Fruit fly (Drosophila melanogaster) whole organism, embryonic: Measurements from ENCODE around the gene Nepl21.
A peak's percentile ranks its signal among the peaks of the same experiment; 100 is the strongest.

Source experiments
- Aef1 ChIP-seq: fragments of 200-800 bp; sonication (Bioruptor generic); IDR thresholded peaks from 3 replicates; pipeline ENCODE4 v1.3.6; 2022; ENCODE audit warnings: missing biosample characterization, missing genetic modification characterization
- Atf-2 ChIP-seq: fragments of 200-800 bp; sonication (Bioruptor generic); optimal IDR thresholded peaks from 2 replicates; lab custom pipeline; 2016; ENCODE audit warnings: missing biosample characterization, missing genetic modification characterization
- Bteb2 ChIP-seq: fragments of 200-800 bp; sonication (Bioruptor generic); optimal IDR thresholded peaks from 2 replicates; lab custom pipeline; 2016; ENCODE audit warnings: missing biosample characterization, missing genetic modification characterization
- C15 ChIP-seq: fragments of 200-800 bp; sonication (Bioruptor generic); IDR thresholded peaks from 3 replicates; pipeline ENCODE4 v1.3.6; 2022; ENCODE audit warnings: missing biosample characterization, missing genetic modification characterization
- CG10209 ChIP-seq: fragments of 200-800 bp; sonication (Bioruptor generic); optimal IDR thresholded peaks from 3 replicates; lab custom pipeline; 2017; ENCODE audit warnings: missing biosample characterization, mild to moderate bottlenecking, missing genetic modification characterization, missing genetic modification reagents
- CG10274 ChIP-seq: fragments of 200-800 bp; sonication (Bioruptor generic); optimal IDR thresholded peaks from 3 replicates; lab custom pipeline; 2017; ENCODE audit warnings: missing biosample characterization, mild to moderate bottlenecking, missing genetic modification characterization
- CG10366 ChIP-seq: fragments of 200-800 bp; sonication (Bioruptor generic); IDR thresholded peaks from 2 replicates; pipeline ENCODE4 v1.3.6; 2022; ENCODE audit warnings: missing biosample characterization, missing genetic modification characterization
- CG11456 ChIP-seq: fragments of 200-800 bp; sonication (Bioruptor generic); IDR thresholded peaks from 3 replicates; pipeline ENCODE4 v1.3.6; 2022; ENCODE audit warnings: missing biosample characterization, missing genetic modification characterization
- CG12104 ChIP-seq: fragments of 200-800 bp; sonication (Bioruptor generic); optimal IDR thresholded peaks from 3 replicates; lab custom pipeline; 2016; ENCODE audit warnings: missing biosample characterization, missing genetic modification characterization
- CG12659 ChIP-seq: fragments of 200-800 bp; sonication (Bioruptor generic); optimal IDR thresholded peaks from 3 replicates; lab custom pipeline; 2017; ENCODE audit warnings: mild to moderate bottlenecking, missing biosample characterization, missing genetic modification reagents, missing genetic modification characterization
- CG12744 ChIP-seq: fragments of 200-800 bp; sonication (Bioruptor generic); optimal IDR thresholded peaks from 2 replicates; lab custom pipeline; 2016; ENCODE audit warnings: missing biosample characterization, missing genetic modification characterization
- CG14667 ChIP-seq: fragments of 200-800 bp; sonication (Bioruptor generic); IDR thresholded peaks from 2 replicates; pipeline ENCODE4 v1.3.6; 2022; ENCODE audit warnings: missing biosample characterization, missing genetic modification characterization
- CG17385 ChIP-seq: fragments of 200-800 bp; sonication (Bioruptor generic); optimal IDR thresholded peaks from 3 replicates; lab custom pipeline; 2018; ENCODE audit warnings: missing biosample characterization, mild to moderate bottlenecking, missing genetic modification characterization
- CG2678 ChIP-seq: fragments of 200-800 bp; sonication (Bioruptor generic); optimal IDR thresholded peaks from 3 replicates; lab custom pipeline; 2019; ENCODE audit warnings: missing biosample characterization, mild to moderate bottlenecking, missing genetic modification characterization, moderate library complexity
- CG3065 ChIP-seq: fragments of 200-800 bp; sonication (Bioruptor generic); optimal IDR thresholded peaks from 2 replicates; lab custom pipeline; 2016; ENCODE audit warnings: missing biosample characterization, missing genetic modification characterization
- CG31224 ChIP-seq: fragments of 200-800 bp; sonication (Bioruptor generic); IDR thresholded peaks from 2 replicates; pipeline ENCODE4 v1.3.6; 2022; ENCODE audit warnings: missing biosample characterization, missing genetic modification characterization
- CG3726 ChIP-seq: fragments of 200-800 bp; sonication (Bioruptor generic); IDR thresholded peaks from 3 replicates; pipeline ENCODE4, ENCODE4 v1.3.6; 2022; ENCODE audit warnings: missing biosample characterization, missing genetic modification characterization
- CG42726 ChIP-seq: fragments of 200-800 bp; sonication (Bioruptor generic); IDR thresholded peaks from 2 replicates; pipeline ENCODE4 v1.3.6; 2022; ENCODE audit warnings: missing biosample characterization, missing genetic modification characterization; ENCODE audit not compliant: partially characterized antibody
- CG4328 ChIP-seq: fragments of 200-800 bp; sonication (Bioruptor generic); optimal IDR thresholded peaks from 3 replicates; lab custom pipeline; 2017; ENCODE audit warnings: missing biosample characterization, missing genetic modification reagents, missing genetic modification characterization
- CG9609 ChIP-seq: fragments of 200-800 bp; sonication (Bioruptor generic); optimal IDR thresholded peaks from 3 replicates; lab custom pipeline; 2016; ENCODE audit warnings: missing biosample characterization, missing genetic modification characterization
- CG9932 ChIP-seq: fragments of 200-800 bp; sonication (Bioruptor generic); IDR thresholded peaks from 2 replicates; pipeline ENCODE4 v1.3.6; 2022; ENCODE audit warnings: missing biosample characterization, missing genetic modification characterization
- Ets65A ChIP-seq: fragments of 200-800 bp; sonication (Bioruptor generic); peaks from one replicate; lab custom pipeline; 2016; ENCODE audit warnings: missing biosample characterization, missing genetic modification characterization
- Fer3 ChIP-seq: fragments of 200-800 bp; sonication (Bioruptor generic); optimal IDR thresholded peaks from 2 replicates; lab custom pipeline; 2018; ENCODE audit warnings: missing biosample characterization, mild to moderate bottlenecking, missing genetic modification characterization, moderate library complexity
- Hey ChIP-seq: fragments of 200-800 bp; sonication (Bioruptor generic); optimal IDR thresholded peaks from 3 replicates; lab custom pipeline; 2018; ENCODE audit warnings: missing biosample characterization, mild to moderate bottlenecking, missing genetic modification characterization
- Hr51 ChIP-seq, 2 experiments: fragments of 200-800 bp; sonication (Bioruptor generic); optimal IDR thresholded peaks; 2 replicates in 1 of 2; 3 replicates in 1 of 2; lab custom pipeline; 2016 to 2018; ENCODE audit warnings: missing biosample characterization in 2 of 2, missing genetic modification characterization in 2 of 2, mild to moderate bottlenecking in 1 of 2, moderate library complexity in 1 of 2
- Hr78 ChIP-seq, 2 experiments: fragments of 200-800 bp in 1 of 2; fragments of >200 bp in 1 of 2; sonication (Bioruptor generic) in 1 of 2; optimal IDR thresholded peaks; 2 replicates each; lab custom pipeline; 2017 to 2019; ENCODE audit warnings: missing biosample characterization in 2 of 2, missing genetic modification characterization in 2 of 2, mild to moderate bottlenecking in 1 of 2, moderate library complexity in 1 of 2
- Med ChIP-seq: fragments of 200-800 bp; sonication (Bioruptor generic); peaks from one replicate; lab custom pipeline; 2016; ENCODE audit warnings: missing biosample characterization, missing genetic modification characterization, mild to moderate bottlenecking, inconsistent platforms, moderate library complexity
- Meics ChIP-seq: fragments of 200-800 bp; sonication (Bioruptor generic); optimal IDR thresholded peaks from 2 replicates; lab custom pipeline; 2017; ENCODE audit warnings: missing biosample characterization, mild to moderate bottlenecking, missing genetic modification characterization
- NfI ChIP-seq: fragments of 200-800 bp; sonication (Bioruptor generic); optimal IDR thresholded peaks from 3 replicates; lab custom pipeline; 2018; ENCODE audit warnings: missing biosample characterization, mild to moderate bottlenecking, missing genetic modification characterization, moderate library complexity
- Trl ChIP-seq, 3 experiments: fragments of >200 bp in 2 of 3; fragments of 200-800 bp in 1 of 3; sonication (Bioruptor generic) in 1 of 3; optimal IDR thresholded peaks; 2 replicates in 1 of 3; 3 replicates in 2 of 3; lab custom pipeline; 2016 to 2017; ENCODE audit warnings: missing biosample characterization in 1 of 3, missing genetic modification characterization in 1 of 3
- bsh ChIP-seq, 2 experiments: fragments of 200-800 bp; sonication (Bioruptor generic); optimal IDR thresholded peaks; 2 replicates each; lab custom pipeline; 2017 to 2018; ENCODE audit warnings: mild to moderate bottlenecking in 2 of 2, missing biosample characterization in 2 of 2, missing genetic modification characterization in 2 of 2, moderate library complexity in 1 of 2
- cad ChIP-seq: fragments of >200 bp; optimal IDR thresholded peaks from 2 replicates; lab custom pipeline; 2017; ENCODE audit warnings: missing biosample characterization, missing genetic modification characterization
- danr ChIP-seq: fragments of 200-800 bp; sonication (Bioruptor generic); IDR thresholded peaks from 2 replicates; pipeline ENCODE4 v1.3.6; 2022; ENCODE audit warnings: missing biosample characterization, missing genetic modification characterization
- fd64A ChIP-seq: fragments of 200-800 bp; sonication (Bioruptor generic); optimal IDR thresholded peaks from 3 replicates; lab custom pipeline; 2018; ENCODE audit warnings: missing biosample characterization, mild to moderate bottlenecking, missing genetic modification characterization
- fu2 ChIP-seq: fragments of 200-800 bp; sonication (Bioruptor generic); optimal IDR thresholded peaks from 2 replicates; lab custom pipeline; 2016; ENCODE audit warnings: missing biosample characterization, missing genetic modification characterization
- h ChIP-seq: fragments of >200 bp; optimal IDR thresholded peaks from 2 replicates; lab custom pipeline; 2017
- hb ChIP-seq: fragments of 200-800 bp; sonication (Bioruptor generic); IDR thresholded peaks from 3 replicates; pipeline ENCODE4 v1.3.6; 2022; ENCODE audit warnings: missing biosample characterization, missing genetic modification characterization; ENCODE audit not compliant: partially characterized antibody
- hth ChIP-seq: fragments of >200 bp; optimal IDR thresholded peaks from 2 replicates; lab custom pipeline; 2017; ENCODE audit warnings: inconsistent platforms
- mld ChIP-seq: fragments of 200-800 bp; sonication (Bioruptor generic); IDR thresholded peaks from 3 replicates; pipeline ENCODE4 v1.3.6; 2022; ENCODE audit warnings: missing biosample characterization, missing genetic modification characterization; ENCODE audit not compliant: partially characterized antibody
- odd ChIP-seq: fragments of 200-800 bp; sonication (Bioruptor generic); optimal IDR thresholded peaks from 2 replicates; lab custom pipeline; 2017; ENCODE audit warnings: missing biosample characterization, mild to moderate bottlenecking, missing genetic modification characterization
- onecut ChIP-seq: fragments of 200-800 bp; sonication (Bioruptor generic); IDR thresholded peaks from 2 replicates; pipeline ENCODE4 v1.3.6; 2022; ENCODE audit warnings: missing biosample characterization, missing genetic modification characterization
- ro ChIP-seq: fragments of 200-800 bp; sonication (Bioruptor generic); IDR thresholded peaks from 2 replicates; pipeline ENCODE4 v1.3.6; 2022; ENCODE audit warnings: missing biosample characterization, missing genetic modification characterization
- schlank ChIP-seq: fragments of 200-800 bp; sonication (Bioruptor generic); optimal IDR thresholded peaks from 2 replicates; lab custom pipeline; 2018; ENCODE audit warnings: missing biosample characterization, mild to moderate bottlenecking, missing genetic modification characterization
- scrt ChIP-seq: fragments of 200-800 bp; sonication (Bioruptor generic); optimal IDR thresholded peaks from 2 replicates; lab custom pipeline; 2018; ENCODE audit warnings: missing biosample characterization, mild to moderate bottlenecking, missing genetic modification characterization, moderate library complexity
- stc ChIP-seq: fragments of 200-800 bp; sonication (Bioruptor generic); IDR thresholded peaks from 2 replicates; pipeline ENCODE4 v1.3.6; 2022; ENCODE audit warnings: missing biosample characterization, missing genetic modification characterization
- stwl ChIP-seq: fragments of 200-800 bp; sonication (Bioruptor generic); optimal IDR thresholded peaks from 3 replicates; lab custom pipeline; 2018; ENCODE audit warnings: missing biosample characterization, mild to moderate bottlenecking, missing genetic modification characterization, moderate library complexity
- ttk ChIP-seq: fragments of 200-800 bp; sonication (Bioruptor generic); IDR thresholded peaks from 2 replicates; pipeline ENCODE4 v2.1.2; 2022; ENCODE audit warnings: missing biosample characterization, missing genetic modification characterization
- twi ChIP-seq: fragments of 200-800 bp; optimal IDR thresholded peaks from 2 replicates; lab custom pipeline; 2019; ENCODE audit warnings: missing biosample characterization, mild to moderate bottlenecking, missing genetic modification characterization, moderate library complexity
- vfl ChIP-seq: fragments of 200-800 bp; sonication (Bioruptor generic); optimal IDR thresholded peaks from 2 replicates; lab custom pipeline; 2016; ENCODE audit warnings: missing biosample characterization, missing genetic modification characterization
- wdn ChIP-seq: fragments of 200-800 bp; sonication (Bioruptor generic); IDR thresholded peaks from 2 replicates; pipeline ENCODE4 v1.3.6; 2022; ENCODE audit warnings: missing biosample characterization, missing genetic modification characterization

Gene Nepl21

dm6 chr3R:28904816-28905435, 21.4 kb downstream of the Nepl21 start (continued):
- TF ChIP-seq Hr78 (GFP tag; optimal IDR thresholded peaks at IDR 0.05; lab: Kevin White, UChicago) (no peak), CG12659 (GFP tag; lab: Kevin White, UChicago) (peak; percentile 71), CG4328 (peak; percentile 8), schlank (tag; lab: Kevin White, UChicago) (peak; percentile 70), Trl (optimal IDR thresholded peaks at IDR 0.05; lab: Kevin White, UChicago) (no peak), Trl (GFP tag; optimal IDR thresholded peaks at IDR 0.05; lab: Kevin White, UChicago) (peak; percentile 77), NfI (GFP tag; lab: Kevin White, UChicago) (peak; percentile 85), mld (GFP tag; lab: Robert Waterston, UW) (no peak), hth (lab: Kevin White, UChicago) (no peak), CG9609 (peak; percentile 80), h (no peak), C15 (peak; percentile 76; the same call in 2 of the 3 replicates), Meics (GFP tag; lab: Kevin White, UChicago) (peak; percentile 67), bsh (GFP tag; optimal IDR thresholded peaks at IDR 0.05; lab: Kevin White, UChicago) (peak in 1 of 2 experiments; percentile 80), CG17385 (GFP tag; lab: Kevin White, UChicago) (peak; percentile 61), Hey (no peak), onecut (GFP tag; lab: Robert Waterston, UW) (peak; percentile 46), CG10366 (GFP tag; lab: Robert Waterston, UW) (peak; percentile 85), CG10274 (peak; percentile 33), CG9932 (GFP tag; lab: Robert Waterston, UW) (peak; percentile 94), ro (GFP tag; lab: Robert Waterston, UW) (peak; percentile 33; the same call in 1 of the 2 replicates), stwl (tag; lab: Kevin White, UChicago) (no peak), stc (peak; percentile 75), wdn (peak; percentile 79; the same call in 1 of the 2 replicates), CG11456 (GFP tag; lab: Robert Waterston, UW) (peak; percentile 91), Ets65A (GFP tag; lab: Kevin White, UChicago) (peak; percentile 96), Bteb2 (peak; percentile 81), Atf-2 (GFP tag; lab: Kevin White, UChicago) (peak; percentile 75), odd (GFP tag; lab: Kevin White, UChicago) (peak; percentile 57), cad (GFP tag; lab: Kevin White, UChicago) (no peak), CG10209 (peak; percentile 65), Aef1 (GFP tag; lab: Robert Waterston, UW) (peak; percentile 86), ttk (GFP tag; lab: Robert Waterston, UW) (peak; percentile 78), CG2678 (tag; lab: Kevin White, UChicago) (peak; percentile 77), fd64A (GFP tag; lab: Kevin White, UChicago) (no peak), CG3065 (GFP tag; lab: Kevin White, UChicago) (peak; percentile 16), CG31224 (GFP tag; lab: Robert Waterston, UW) (peak; percentile 79), vfl (GFP tag; lab: Kevin White, UChicago) (peak; percentile 59), Med (GFP tag; lab: Kevin White, UChicago) (peak; percentile 98), CG14667 (GFP tag; lab: Robert Waterston, UW) (peak; percentile 81), CG12744 (GFP tag; lab: Kevin White, UChicago) (peak; percentile 60), CG3726 (GFP tag; lab: Robert Waterston, UW) (no peak), Fer3 (tag; lab: Kevin White, UChicago) (peak; percentile 70), danr (GFP tag; lab: Robert Waterston, UW) (peak; percentile 55), hb (no peak), CG12104 (peak; percentile 32), twi (tag; lab: Kevin White, UChicago) (peak; percentile 43), CG42726 (no peak), fu2 (GFP tag; lab: Kevin White, UChicago) (peak; percentile 66), Hr51 (GFP tag; optimal IDR thresholded peaks at IDR 0.05; lab: Kevin White, UChicago) (peak; percentile 64 to 74), scrt (GFP tag; lab: Kevin White, UChicago) (peak; percentile 49)
